Fruit fly (Drosophila melanogaster) whole organism: ENCODE measurements around the gene Cpr66Cb.

Source experiments
- Dll ChIP-seq: fragments of >200 bp; optimal IDR thresholded peaks from 2 replicates; lab custom pipeline; 2017
- EcR ChIP-seq, 2 experiments: fragments of >200 bp; optimal IDR thresholded peaks; 2 replicates each; lab custom pipeline; 2017; ENCODE audit warnings: missing biosample characterization in 2 of 2, missing genetic modification characterization in 2 of 2, missing genetic modification reagents in 2 of 2
- pan ChIP-seq: fragments of >200 bp; optimal IDR thresholded peaks from 2 replicates; lab custom pipeline; 2017
- psq ChIP-seq: fragments of >200 bp; optimal IDR thresholded peaks from 2 replicates; lab custom pipeline; 2017
- usp ChIP-seq: fragments of >200 bp; optimal IDR thresholded peaks from 2 replicates; lab custom pipeline; 2017; ENCODE audit warnings: missing biosample characterization, missing genetic modification characterization, mixed read lengths

DNA sequence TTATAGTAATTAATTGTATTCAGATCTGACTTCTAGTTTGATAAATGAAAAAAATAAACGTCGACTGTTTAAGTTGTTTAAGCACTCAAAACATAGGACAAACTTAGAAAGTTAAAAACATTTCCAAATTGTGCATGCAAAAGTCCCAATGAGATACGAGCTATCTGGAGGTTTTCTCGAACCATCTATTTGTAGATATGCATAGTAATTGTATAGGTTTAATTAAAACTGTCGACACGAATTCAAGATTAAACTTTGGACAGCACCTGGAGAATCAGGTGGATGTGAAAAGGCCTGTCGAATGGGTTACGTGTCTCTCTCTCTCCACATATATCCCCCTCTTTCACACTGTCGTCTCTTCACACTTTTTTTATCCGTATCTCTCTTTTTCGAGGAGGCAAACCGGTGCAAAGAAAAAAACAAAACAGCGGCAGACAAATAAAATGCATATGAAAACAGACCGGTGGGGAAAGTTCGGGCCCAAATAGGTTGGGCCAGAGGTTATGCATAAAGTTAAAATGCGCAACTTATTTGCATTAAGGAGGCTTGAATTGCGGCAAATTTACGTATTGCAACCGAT is 23.7 kb downstream of the Cpr66Cb start:
- TF ChIP-seq psq (lab: Kevin White, UChicago) (no peak), pan (no peak), Dll (lab: Kevin White, UChicago) (no peak), EcR (GFP tag; optimal IDR thresholded peaks at IDR 0.05; lab: Kevin White, UChicago) (no peak), usp (GFP tag; lab: Kevin White, UChicago) (no peak)
